Worm (Caenorhabditis elegans) whole organism, mixed stage, embryonic: ENCODE results near the gene cpg-7.

Source experiments
- bed-3 ChIP-seq: fragments of 200-800 bp; sonication (Bioruptor generic); optimal IDR thresholded peaks from 3 replicates; lab custom pipeline; 2018; ENCODE audit warnings: mild to moderate bottlenecking, missing genetic modification characterization, moderate library complexity, missing compliant biosample characterization
- ceh-43 ChIP-seq: fragments of 200-800 bp; sonication (Bioruptor generic); optimal IDR thresholded peaks from 2 replicates; lab custom pipeline; 2018; ENCODE audit warnings: mild to moderate bottlenecking, missing genetic modification characterization, moderate library complexity, missing compliant biosample characterization
- cnd-1 ChIP-seq: fragments of 200-800 bp; sonication (Bioruptor generic); optimal IDR thresholded peaks from 2 replicates; lab custom pipeline; 2018; ENCODE audit warnings: mild to moderate bottlenecking, missing genetic modification characterization, missing compliant biosample characterization
- drap-1 ChIP-seq: fragments of 200-800 bp; sonication (Bioruptor generic); optimal IDR thresholded peaks from 3 replicates; lab custom pipeline; 2018; ENCODE audit warnings: mild to moderate bottlenecking, missing genetic modification characterization, missing compliant biosample characterization
- elt-3 ChIP-seq: fragments of 150-350 bp; optimal IDR thresholded peaks from 2 replicates; lab custom pipeline; 2014; ENCODE audit warnings: missing biosample characterization, missing genetic modification characterization
- ham-2 ChIP-seq: fragments of 200-800 bp; sonication (Bioruptor generic); optimal IDR thresholded peaks from 2 replicates; lab custom pipeline; 2018; ENCODE audit warnings: mild to moderate bottlenecking, missing genetic modification characterization, missing compliant biosample characterization
- lin-32 ChIP-seq: fragments of 200-800 bp; sonication (Bioruptor generic); optimal IDR thresholded peaks from 2 replicates; lab custom pipeline; 2018; ENCODE audit warnings: mild to moderate bottlenecking, missing genetic modification characterization, missing compliant biosample characterization
- lsy-2 ChIP-seq: fragments of 150-350 bp; optimal IDR thresholded peaks from 2 replicates; lab custom pipeline; 2014; ENCODE audit warnings: missing biosample characterization, missing genetic modification characterization
- nhr-12 ChIP-seq: fragments of 150-350 bp; optimal IDR thresholded peaks from 2 replicates; lab custom pipeline; 2014; ENCODE audit warnings: missing biosample characterization, missing genetic modification characterization
- nhr-237 ChIP-seq: fragments of 150-350 bp; optimal IDR thresholded peaks from 2 replicates; lab custom pipeline; 2014; ENCODE audit warnings: missing biosample characterization, missing genetic modification characterization
- nhr-76 ChIP-seq: sonication (generic microtip); optimal IDR thresholded peaks from 2 replicates; lab custom pipeline; 2017; ENCODE audit warnings: missing biosample characterization, missing genetic modification characterization
- sem-2 ChIP-seq: fragments of 200-800 bp; sonication (Bioruptor generic); optimal IDR thresholded peaks from 2 replicates; lab custom pipeline; 2018; ENCODE audit warnings: mild to moderate bottlenecking, missing genetic modification characterization, missing compliant biosample characterization
- snpc-4 ChIP-seq: fragments of 150-350 bp; optimal IDR thresholded peaks from 2 replicates; lab custom pipeline; 2014; ENCODE audit warnings: missing biosample characterization, missing genetic modification characterization
- unc-62 ChIP-seq: fragments of 150-350 bp; optimal IDR thresholded peaks from 2 replicates; lab custom pipeline; 2014; ENCODE audit warnings: missing biosample characterization, missing genetic modification reagents, missing genetic modification characterization

DNA sequence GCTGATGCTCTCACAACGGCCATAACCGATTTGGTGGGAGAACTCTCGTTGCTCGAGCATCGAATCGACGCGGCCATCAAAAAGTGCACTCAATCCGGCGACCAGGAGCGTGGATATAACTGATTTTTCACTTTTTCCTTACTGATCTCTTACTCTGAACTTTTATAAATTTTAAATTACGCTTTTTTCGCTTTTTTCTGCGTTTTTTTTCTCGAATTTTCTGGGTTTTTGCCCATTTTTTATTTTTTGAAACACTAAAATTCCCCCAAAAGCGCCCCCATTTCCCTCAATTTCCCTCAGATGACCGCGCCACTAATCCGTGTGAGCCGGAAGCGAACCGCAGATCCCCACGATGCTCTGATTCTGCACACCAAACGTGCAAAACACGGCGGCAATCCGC, 48.6 kb downstream of the cpg-7 start, which contains the start of gene W01G7.4:
- no peak for TF ChIP-seq bed-3 (GFP tag; lab: Kevin White, UChicago)
- no peak for TF ChIP-seq nhr-12
- TF ChIP-seq drap-1, result no peak
- TF ChIP-seq elt-3 (tag; lab: Kevin White, UChicago), result no peak
- no peak for TF ChIP-seq lin-32 (GFP tag; lab: Kevin White, UChicago)
- no peak for TF ChIP-seq nhr-237 (tag; lab: Kevin White, UChicago)
- TF ChIP-seq cnd-1 (tag; lab: Kevin White, UChicago), result no peak
- TF ChIP-seq sem-2 (GFP tag; lab: Kevin White, UChicago), result no peak
- no peak for TF ChIP-seq ceh-43
- no peak for TF ChIP-seq ham-2 (GFP tag; lab: Kevin White, UChicago)
- TF ChIP-seq lsy-2 (tag; lab: Kevin White, UChicago), result no peak
- no peak for TF ChIP-seq unc-62 (GFP tag; lab: Kevin White, UChicago)
- TF ChIP-seq snpc-4, result no peak
- no peak for TF ChIP-seq nhr-76 (tag; lab: Kevin White, UChicago)
